Worm (Caenorhabditis elegans) whole organism, young adult: Measurements from ENCODE around the gene rmd-6.
"Not testable (repeated sequence)": the region's sequence is repeated elsewhere in the genome, so short reads cannot be mapped to it uniquely, and the experiment has no call there.

Experiments used
- C06A6.2 ChIP-seq: fragments of 200-800 bp; sonication (Bioruptor generic); conservative IDR thresholded peaks from 2 replicates; pipeline ENCODE4 v1.3.6; 2022; ENCODE audit warnings: missing genetic modification characterization, missing compliant biosample characterization
- F10E7.11 ChIP-seq: sonication (generic microtip); optimal IDR thresholded peaks from 2 replicates; lab custom pipeline; 2017; ENCODE audit warnings: mild to moderate bottlenecking, missing genetic modification characterization, moderate library complexity, missing compliant biosample characterization
- F23B12.7 ChIP-seq: sonication (generic microtip); optimal IDR thresholded peaks from 2 replicates; lab custom pipeline; 2017; ENCODE audit warnings: missing genetic modification characterization, mild to moderate bottlenecking, missing compliant biosample characterization, antibody characterized with exemption, moderate library complexity; ENCODE audit not compliant: insufficient read depth
- F33H1.4 ChIP-seq: fragments of 200-800 bp; sonication (Bioruptor generic); IDR thresholded peaks from 2 replicates; pipeline ENCODE4 v1.3.6; 2022; ENCODE audit warnings: missing genetic modification reagents, missing genetic modification characterization, missing compliant biosample characterization
- F52B5.7 ChIP-seq: sonication (generic microtip); optimal IDR thresholded peaks from 2 replicates; lab custom pipeline; 2016; ENCODE audit warnings: mild to moderate bottlenecking, missing genetic modification characterization, missing compliant biosample characterization
- K11D2.4 ChIP-seq: fragments of 200-800 bp; sonication (Bioruptor generic); IDR thresholded peaks from 2 replicates; pipeline ENCODE4 v1.3.6; 2022; ENCODE audit warnings: missing genetic modification reagents, missing genetic modification characterization, missing compliant biosample characterization
- Y79H2A.3 ChIP-seq: fragments of 200-800 bp; sonication (Bioruptor generic); conservative IDR thresholded peaks from 2 replicates; pipeline ENCODE4 v1.3.6; 2022; ENCODE audit warnings: missing genetic modification reagents, missing genetic modification characterization, missing compliant biosample characterization
- akir-1 ChIP-seq: fragments of 200-800 bp; sonication (Bioruptor generic); optimal IDR thresholded peaks from 2 replicates; lab custom pipeline; 2018; ENCODE audit warnings: mild to moderate bottlenecking, missing genetic modification characterization, moderate library complexity, missing compliant biosample characterization
- ama-1 ChIP-seq, 3 experiments: fragments of 150-350 bp in 1 of 3; sonication (generic microtip) in 2 of 3; optimal IDR thresholded peaks; 2 replicates each; lab custom pipeline; 2014 to 2018; ENCODE audit warnings: missing biosample characterization in 2 of 3, missing genetic modification characterization in 2 of 3, missing genetic modification reagents in 2 of 3
- aptf-3 ChIP-seq: fragments of 200-800 bp; sonication (Bioruptor generic); IDR thresholded peaks from 2 replicates; pipeline ENCODE4 v1.3.6; 2022; ENCODE audit warnings: missing genetic modification characterization, missing compliant biosample characterization
- atf-7 ChIP-seq: sonication (generic microtip); optimal IDR thresholded peaks from 2 replicates; lab custom pipeline; 2017; ENCODE audit warnings: mild to moderate bottlenecking, missing genetic modification characterization, missing compliant biosample characterization
- attf-6 ChIP-seq: fragments of 200-800 bp; sonication (Bioruptor generic); IDR thresholded peaks from 2 replicates; pipeline ENCODE4 v1.3.6; 2022; ENCODE audit warnings: missing genetic modification reagents, missing genetic modification characterization, missing compliant biosample characterization
- cebp-1 ChIP-seq, 2 experiments: fragments of 200-800 bp in 1 of 2; sonication (Bioruptor generic) in 1 of 2; sonication (generic microtip) in 1 of 2; IDR thresholded peaks in 1 of 2; optimal IDR thresholded peaks in 1 of 2; 2 replicates each; pipeline versions ENCODE4 v1.3.6 to Lab custom; 2017 to 2022; ENCODE audit warnings: missing compliant biosample characterization in 2 of 2, missing genetic modification characterization in 2 of 2, mild to moderate bottlenecking in 1 of 2, missing genetic modification reagents in 1 of 2, moderate library complexity in 1 of 2
- cebp-2 ChIP-seq: fragments of 200-800 bp; sonication (Bioruptor generic); IDR thresholded peaks from 2 replicates; pipeline ENCODE4 v1.3.6; 2022; ENCODE audit warnings: missing genetic modification characterization, missing compliant biosample characterization
- ceh-100 ChIP-seq: fragments of 200-800 bp; sonication (Bioruptor generic); IDR thresholded peaks from 2 replicates; pipeline ENCODE4 v1.3.6; 2022; ENCODE audit warnings: missing genetic modification reagents, missing genetic modification characterization, missing compliant biosample characterization
- ceh-27 ChIP-seq: fragments of 200-800 bp; sonication (Bioruptor generic); optimal IDR thresholded peaks from 2 replicates; lab custom pipeline; 2018; ENCODE audit warnings: mild to moderate bottlenecking, missing genetic modification characterization, moderate library complexity, missing compliant biosample characterization
- ceh-40 ChIP-seq: fragments of 200-800 bp; sonication (Bioruptor generic); IDR thresholded peaks from 2 replicates; pipeline ENCODE4 v1.3.6; 2022; ENCODE audit warnings: missing genetic modification characterization, missing compliant biosample characterization
- chd-7 ChIP-seq: sonication (generic microtip); optimal IDR thresholded peaks from 2 replicates; lab custom pipeline; 2016; ENCODE audit warnings: mild to moderate bottlenecking, missing genetic modification characterization, moderate library complexity, missing compliant biosample characterization
- dpff-1 ChIP-seq: sonication (generic microtip); optimal IDR thresholded peaks from 2 replicates; lab custom pipeline; 2017; ENCODE audit warnings: mild to moderate bottlenecking, missing genetic modification characterization, missing compliant biosample characterization
- dpl-1 ChIP-seq: fragments of 150-350 bp; optimal IDR thresholded peaks from 2 replicates; lab custom pipeline; 2014; ENCODE audit warnings: missing biosample characterization, missing genetic modification reagents, missing genetic modification characterization
- efl-1 ChIP-seq: fragments of 150-350 bp; optimal IDR thresholded peaks from 2 replicates; lab custom pipeline; 2014; ENCODE audit warnings: missing biosample characterization, missing genetic modification reagents, missing genetic modification characterization
- egl-18 ChIP-seq: fragments of 200-800 bp; sonication (Bioruptor generic); IDR thresholded peaks from 2 replicates; pipeline ENCODE4 v1.3.6; 2022; ENCODE audit warnings: missing genetic modification reagents, missing genetic modification characterization, missing compliant biosample characterization
- him-1 ChIP-seq: sonication (generic microtip); optimal IDR thresholded peaks from 2 replicates; lab custom pipeline; 2016; ENCODE audit warnings: missing genotype, missing genetic modification reagents, missing genetic modification characterization, missing compliant biosample characterization
- hmg-1.2 ChIP-seq: fragments of 200-800 bp; sonication (Bioruptor generic); IDR thresholded peaks from 2 replicates; pipeline ENCODE4 v1.3.6; 2022; ENCODE audit warnings: missing genetic modification reagents, missing genetic modification characterization, missing compliant biosample characterization
- let-526 ChIP-seq: fragments of 200-800 bp; sonication (Bioruptor generic); IDR thresholded peaks from 2 replicates; pipeline ENCODE4 v1.3.6; 2022; ENCODE audit warnings: missing genetic modification reagents, missing genetic modification characterization, missing compliant biosample characterization
- lin-54 ChIP-seq: fragments of 200-800 bp; sonication (Bioruptor generic); optimal IDR thresholded peaks from 2 replicates; lab custom pipeline; 2018; ENCODE audit warnings: mild to moderate bottlenecking, missing genetic modification characterization, missing compliant biosample characterization
- lsl-1 ChIP-seq: fragments of 200-800 bp; sonication (Bioruptor generic); optimal IDR thresholded peaks from 2 replicates; lab custom pipeline; 2018; ENCODE audit warnings: mild to moderate bottlenecking, missing genetic modification characterization, moderate library complexity, missing compliant biosample characterization
- madf-8 ChIP-seq: fragments of 200-800 bp; sonication (Bioruptor generic); conservative IDR thresholded peaks from 2 replicates; pipeline ENCODE4 v1.3.6; 2022; ENCODE audit warnings: missing genetic modification reagents, missing genetic modification characterization, missing compliant biosample characterization
- mes-4 ChIP-seq: sonication (generic microtip); optimal IDR thresholded peaks from 2 replicates; lab custom pipeline; 2016; ENCODE audit warnings: missing genotype, missing genetic modification characterization, missing compliant biosample characterization
- nfya-2 ChIP-seq: fragments of 200-800 bp; sonication (Bioruptor generic); IDR thresholded peaks from 2 replicates; pipeline ENCODE4 v1.3.6; 2022; ENCODE audit warnings: missing genetic modification reagents, missing genetic modification characterization, missing compliant biosample characterization
- nhr-120 ChIP-seq: fragments of 200-800 bp; sonication (Bioruptor generic); IDR thresholded peaks from 2 replicates; pipeline ENCODE4 v1.3.6; 2022; ENCODE audit warnings: missing genetic modification characterization, missing compliant biosample characterization
- nhr-80 ChIP-seq: sonication (generic microtip); optimal IDR thresholded peaks from 2 replicates; lab custom pipeline; 2016; ENCODE audit warnings: missing genetic modification characterization, missing compliant biosample characterization
- repo-1 ChIP-seq: sonication (generic microtip); optimal IDR thresholded peaks from 2 replicates; lab custom pipeline; 2017; ENCODE audit warnings: mild to moderate bottlenecking, missing genetic modification characterization, missing compliant biosample characterization
- snpc-4 ChIP-seq, 5 experiments: fragments of 150-350 bp in 1 of 5; sonication (generic microtip) in 4 of 5; optimal IDR thresholded peaks; 2 replicates each; lab custom pipeline; 2014 to 2018; ENCODE audit warnings: missing genetic modification characterization in 5 of 5, missing biosample characterization in 3 of 5, antibody characterized with exemption in 2 of 5, mild to moderate bottlenecking in 2 of 5, missing compliant biosample characterization in 2 of 5, missing genotype in 2 of 5, moderate library complexity in 2 of 5, missing genetic modification reagents in 1 of 5
- unc-130 ChIP-seq: sonication (generic microtip); optimal IDR thresholded peaks from 2 replicates; lab custom pipeline; 2016; ENCODE audit warnings: missing genetic modification reagents, missing genetic modification characterization, missing compliant biosample characterization
- zfh-2 ChIP-seq: fragments of 200-800 bp; sonication (Bioruptor generic); conservative IDR thresholded peaks from 2 replicates; pipeline ENCODE4 v1.3.6; 2022; ENCODE audit warnings: missing genetic modification reagents, missing genetic modification characterization, missing compliant biosample characterization
- ztf-26 ChIP-seq: sonication (generic microtip); optimal IDR thresholded peaks from 2 replicates; lab custom pipeline; 2017; ENCODE audit warnings: missing genetic modification characterization, missing compliant biosample characterization
- ztf-28 ChIP-seq: fragments of 200-800 bp; sonication (Bioruptor generic); IDR thresholded peaks from 2 replicates; pipeline ENCODE4 v1.3.6; 2022; ENCODE audit warnings: missing genetic modification reagents, missing genetic modification characterization, missing compliant biosample characterization
- ztf-3 ChIP-seq: fragments of 200-800 bp; sonication (Bioruptor generic); optimal IDR thresholded peaks from 2 replicates; lab custom pipeline; 2018; ENCODE audit warnings: mild to moderate bottlenecking, missing genetic modification characterization, missing compliant biosample characterization

The rmd-6 gene

DNA sequence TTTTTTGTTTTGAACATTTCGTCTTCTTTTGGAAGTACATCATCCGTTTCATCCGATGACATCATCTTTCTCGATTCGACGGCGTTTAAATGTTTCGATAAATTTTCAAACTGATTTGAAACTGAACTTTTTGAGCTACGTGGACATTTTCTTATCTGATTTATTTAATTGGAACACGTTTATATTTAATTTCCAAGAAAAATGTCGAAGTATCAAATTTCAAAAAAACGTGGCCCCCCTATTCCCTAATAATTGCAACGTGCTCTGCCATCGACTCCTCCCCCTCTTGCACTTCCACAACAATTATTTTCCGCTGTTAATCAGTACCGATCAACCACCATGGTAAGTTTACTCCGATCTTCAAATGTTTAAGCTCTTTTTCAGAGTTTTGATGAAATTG is at the start of gene rmd-6, which contains the start of gene R13H9.6:
rmd-6 (plus strand) TSS at position 305 of the 400 bp plus-strand sequence.
R13H9.6 (minus strand) TSS at position 101 of the 400 bp plus-strand sequence.
- not testable (repeated sequence) for TF ChIP-seq cebp-2, ztf-28, nfya-2 (GFP tag; lab: Robert Waterston, UW)

DNA sequence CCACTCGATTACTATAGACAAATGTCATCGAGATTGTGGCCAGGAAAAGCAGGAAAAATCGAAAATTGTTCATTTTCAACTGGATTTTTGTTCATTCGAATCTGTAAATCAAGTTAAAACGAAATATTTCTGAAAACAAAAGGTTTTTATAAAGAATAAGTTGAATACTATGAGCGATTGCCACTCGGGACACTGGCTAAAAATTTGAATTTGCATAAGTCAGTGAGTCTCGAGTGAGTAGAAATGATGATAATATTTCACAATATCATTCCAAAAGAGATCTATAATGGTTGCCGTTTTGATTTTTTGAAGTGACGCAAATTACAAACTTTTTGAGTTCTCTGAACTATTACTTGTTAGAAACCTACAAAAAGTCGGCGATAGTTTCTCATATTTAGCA is 48.1 kb upstream of the rmd-6 start, which contains the start of gene T28H11.8:
T28H11.8 (minus strand) TSS at position 101 of the 400 bp plus-strand sequence.
- no peak for TF ChIP-seq chd-7 (tag; lab: Kevin White, UChicago)
- TF ChIP-seq ceh-40 (GFP tag; lab: Robert Waterston, UW) = no peak
- TF ChIP-seq Y79H2A.3 = no peak
- no peak for TF ChIP-seq nhr-120 (GFP tag; lab: Robert Waterston, UW)
- no peak for TF ChIP-seq nfya-2 (GFP tag; lab: Robert Waterston, UW)
- TF ChIP-seq F52B5.7 (tag; lab: Kevin White, UChicago) = no peak
- no peak for TF ChIP-seq K11D2.4 (GFP tag; lab: Robert Waterston, UW)
- TF ChIP-seq dpl-1 (GFP tag; lab: Kevin White, UChicago) = no peak
- TF ChIP-seq hmg-1.2 (GFP tag; lab: Robert Waterston, UW) = no peak
- no peak for TF ChIP-seq mes-4 (tag; lab: Kevin White, UChicago)
- TF ChIP-seq let-526 (GFP tag; lab: Robert Waterston, UW) = no peak
- no peak for TF ChIP-seq nhr-80 (tag; lab: Kevin White, UChicago)
- TF ChIP-seq lsl-1 (GFP tag; lab: Kevin White, UChicago) = no peak
- no peak for TF ChIP-seq ztf-3
- TF ChIP-seq zfh-2 (GFP tag; lab: Robert Waterston, UW) = no peak
- no peak for TF ChIP-seq cebp-1 (GFP tag; IDR thresholded peaks at IDR 0.05; lab: Robert Waterston, UW)
- TF ChIP-seq cebp-1 (tag; optimal IDR thresholded peaks at IDR 0.05; lab: Kevin White, UChicago) = no peak
- no peak for TF ChIP-seq repo-1 (tag; lab: Kevin White, UChicago)
- TF ChIP-seq ztf-26 = no peak
- TF ChIP-seq ceh-27 (GFP tag; lab: Kevin White, UChicago) = no peak

- TF ChIP-seq efl-1 (GFP tag; lab: Kevin White, UChicago) (no peak), F33H1.4 (no peak), F23B12.7 (tag; lab: Kevin White, UChicago) (no peak), C06A6.2 (GFP tag; lab: Robert Waterston, UW) (no peak)
- TF ChIP-seq, all 124 proteins: peak for 0
Measured at ce11 chrIV:5025646-5026045, 43.0 kb upstream of the rmd-6 start, which contains the start of gene C09B9.85. TSS of gene C09B9.85 (minus strand) at chrIV:5025746.

ce11 chrIV:5028978-5029377 is 39.7 kb upstream of the rmd-6 start, which contains the start of the genes best-6 and C09B9.2:
TSS of gene best-6 (minus strand) at chrIV:5029078.
TSS of gene C09B9.2 (plus strand) at chrIV:5029291.
- TF ChIP-seq ama-1 (optimal IDR thresholded peaks at IDR 0.05; lab: Kevin White, UChicago) (no peak), ama-1 (GFP tag; optimal IDR thresholded peaks at IDR 0.05; lab: Kevin White, UChicago) (no peak), cebp-1 (GFP tag; IDR thresholded peaks at IDR 0.05; lab: Robert Waterston, UW) (no peak), cebp-1 (tag; optimal IDR thresholded peaks at IDR 0.05; lab: Kevin White, UChicago) (no peak), snpc-4 (GFP tag; optimal IDR thresholded peaks at IDR 0.05; lab: Kevin White, UChicago) (no peak), snpc-4 (tag; optimal IDR thresholded peaks at IDR 0.05; lab: Kevin White, UChicago) (no peak), ztf-3 (no peak)

DNA sequence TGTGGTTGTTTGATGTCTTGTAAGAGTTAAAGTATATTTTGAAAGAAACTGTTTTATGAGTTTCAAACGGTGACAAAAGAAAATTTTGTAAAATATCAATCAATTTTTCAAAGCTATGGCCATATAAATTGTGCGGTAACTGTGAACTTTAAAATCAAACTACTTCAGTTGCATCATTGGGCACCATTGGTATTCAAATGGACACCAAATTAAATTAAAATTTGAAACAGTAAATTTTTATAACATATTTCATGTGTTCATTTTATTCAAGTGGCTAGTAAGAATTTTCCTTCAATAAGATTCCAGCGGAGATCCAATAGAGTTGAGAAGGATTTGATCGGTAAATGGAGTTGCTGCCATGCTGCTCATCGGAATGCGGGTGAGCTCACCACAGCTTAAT is 37.3 kb upstream of the rmd-6 start:
- TF ChIP-seq dpff-1 (tag; lab: Kevin White, UChicago) = no peak
- no peak for TF ChIP-seq unc-130
- TF ChIP-seq atf-7 (tag; lab: Kevin White, UChicago) = no peak
- no peak for TF ChIP-seq F33H1.4
- no peak for TF ChIP-seq attf-6 (GFP tag; lab: Robert Waterston, UW)
- no peak for TF ChIP-seq akir-1
- no peak for TF ChIP-seq lin-54 (GFP tag; lab: Kevin White, UChicago)
- TF ChIP-seq ztf-3 = no peak
- TF ChIP-seq him-1 (tag; lab: Kevin White, UChicago) = no peak
- no peak for TF ChIP-seq ama-1 (optimal IDR thresholded peaks at IDR 0.05; lab: Kevin White, UChicago)
- no peak for TF ChIP-seq ama-1 (GFP tag; optimal IDR thresholded peaks at IDR 0.05; lab: Kevin White, UChicago)
- TF ChIP-seq hmg-1.2 (GFP tag; lab: Robert Waterston, UW) = no peak
- TF ChIP-seq ceh-100 (GFP tag; lab: Robert Waterston, UW) = no peak
- no peak for TF ChIP-seq madf-8 (GFP tag; lab: Robert Waterston, UW)
- TF ChIP-seq F10E7.11 (tag; lab: Kevin White, UChicago) = no peak
- TF ChIP-seq ceh-27 (GFP tag; lab: Kevin White, UChicago) = no peak
- TF ChIP-seq egl-18 (GFP tag; lab: Robert Waterston, UW) = no peak
- TF ChIP-seq F52B5.7 (tag; lab: Kevin White, UChicago) = no peak
- no peak for TF ChIP-seq aptf-3 (GFP tag; lab: Robert Waterston, UW)
